Worm (Caenorhabditis elegans) whole organism, young adult: Measurements from ENCODE around the gene cuc-1.

ENCODE experiments used
- B0035.1 ChIP-seq: sonication (generic microtip); optimal IDR thresholded peaks from 2 replicates; lab custom pipeline; 2016; ENCODE audit warnings: missing genetic modification characterization, mild to moderate bottlenecking, missing compliant biosample characterization, missing genotype, missing genetic modification reagents
- F22D6.2 ChIP-seq: sonication (generic microtip); optimal IDR thresholded peaks from 2 replicates; lab custom pipeline; 2016; ENCODE audit warnings: mild to moderate bottlenecking, missing genetic modification characterization, missing compliant biosample characterization
- F33H1.4 ChIP-seq: fragments of 200-800 bp; sonication (Bioruptor generic); IDR thresholded peaks from 2 replicates; pipeline ENCODE4 v1.3.6; 2022; ENCODE audit warnings: missing genetic modification reagents, missing genetic modification characterization, missing compliant biosample characterization
- F37B4.10 ChIP-seq: fragments of 200-800 bp; sonication (Bioruptor generic); IDR thresholded peaks from 2 replicates; pipeline ENCODE4 v1.3.6; 2022; ENCODE audit warnings: missing genetic modification characterization, missing compliant biosample characterization
- F39B2.1 ChIP-seq: fragments of 200-800 bp; sonication (Bioruptor generic); IDR thresholded peaks from 2 replicates; pipeline ENCODE4 v1.3.6; 2022; ENCODE audit warnings: missing genetic modification reagents, missing genetic modification characterization, missing compliant biosample characterization
- F55B11.4 ChIP-seq: sonication (generic microtip); optimal IDR thresholded peaks from 2 replicates; lab custom pipeline; 2016; ENCODE audit warnings: missing compliant biosample characterization, missing genetic modification characterization, borderline replicate concordance; ENCODE audit not compliant: insufficient read depth
- K12H6.12 ChIP-seq: fragments of 200-800 bp; sonication (Bioruptor generic); optimal IDR thresholded peaks from 2 replicates; lab custom pipeline; 2018; ENCODE audit warnings: mild to moderate bottlenecking, missing genetic modification characterization, missing compliant biosample characterization
- Y56A3A.18 ChIP-seq: fragments of 200-800 bp; sonication (Bioruptor generic); IDR thresholded peaks from 2 replicates; pipeline ENCODE4 v1.3.6; 2022; ENCODE audit warnings: missing genetic modification reagents, missing genetic modification characterization, missing compliant biosample characterization
- Y95B8A.8 ChIP-seq: fragments of 200-800 bp; sonication (Bioruptor generic); IDR thresholded peaks from 2 replicates; pipeline ENCODE4 v1.3.6; 2022; ENCODE audit warnings: missing genetic modification reagents, missing genetic modification characterization, missing compliant biosample characterization
- ZK185.1 ChIP-seq: sonication (generic microtip); optimal IDR thresholded peaks from 2 replicates; lab custom pipeline; 2016; ENCODE audit warnings: mild to moderate bottlenecking, missing genetic modification characterization, missing compliant biosample characterization; ENCODE audit not compliant: poor library complexity, severe bottlenecking
- akir-1 ChIP-seq: fragments of 200-800 bp; sonication (Bioruptor generic); optimal IDR thresholded peaks from 2 replicates; lab custom pipeline; 2018; ENCODE audit warnings: mild to moderate bottlenecking, missing genetic modification characterization, moderate library complexity, missing compliant biosample characterization
- attf-5 ChIP-seq: fragments of 200-800 bp; sonication (Bioruptor generic); optimal IDR thresholded peaks from 2 replicates; lab custom pipeline; 2018; ENCODE audit warnings: mild to moderate bottlenecking, missing genetic modification characterization, missing compliant biosample characterization
- bed-1 ChIP-seq: fragments of 200-800 bp; sonication (Bioruptor generic); IDR thresholded peaks from 2 replicates; pipeline ENCODE4 v1.3.6; 2022; ENCODE audit warnings: missing genetic modification reagents, missing genetic modification characterization, missing compliant biosample characterization
- ccch-3 ChIP-seq: fragments of 200-800 bp; sonication (Bioruptor generic); optimal IDR thresholded peaks from 2 replicates; lab custom pipeline; 2018; ENCODE audit warnings: mild to moderate bottlenecking, missing genetic modification characterization, missing compliant biosample characterization
- ceh-100 ChIP-seq: fragments of 200-800 bp; sonication (Bioruptor generic); IDR thresholded peaks from 2 replicates; pipeline ENCODE4 v1.3.6; 2022; ENCODE audit warnings: missing genetic modification reagents, missing genetic modification characterization, missing compliant biosample characterization
- ceh-40 ChIP-seq: fragments of 200-800 bp; sonication (Bioruptor generic); IDR thresholded peaks from 2 replicates; pipeline ENCODE4 v1.3.6; 2022; ENCODE audit warnings: missing genetic modification characterization, missing compliant biosample characterization
- ceh-91 ChIP-seq: fragments of 200-800 bp; sonication (Bioruptor generic); IDR thresholded peaks from 2 replicates; pipeline ENCODE4 v1.3.6; 2022; ENCODE audit warnings: missing genetic modification reagents, missing genetic modification characterization, missing compliant biosample characterization
- egl-18 ChIP-seq: fragments of 200-800 bp; sonication (Bioruptor generic); IDR thresholded peaks from 2 replicates; pipeline ENCODE4 v1.3.6; 2022; ENCODE audit warnings: missing genetic modification reagents, missing genetic modification characterization, missing compliant biosample characterization
- egl-44 ChIP-seq: fragments of 200-800 bp; sonication (Bioruptor generic); IDR thresholded peaks from 2 replicates; pipeline ENCODE4 v1.3.6; 2022; ENCODE audit warnings: missing genetic modification reagents, missing genetic modification characterization, missing compliant biosample characterization
- egrh-3 ChIP-seq: fragments of 200-800 bp; sonication (Bioruptor generic); IDR thresholded peaks from 2 replicates; pipeline ENCODE4 v1.3.6; 2022; ENCODE audit warnings: missing genetic modification reagents, missing genetic modification characterization, missing compliant biosample characterization
- ets-4 ChIP-seq: fragments of 200-800 bp; sonication (Bioruptor generic); optimal IDR thresholded peaks from 2 replicates; lab custom pipeline; 2018; ENCODE audit warnings: mild to moderate bottlenecking, missing genetic modification characterization, missing compliant biosample characterization
- fkh-3 ChIP-seq: sonication (generic microtip); optimal IDR thresholded peaks from 2 replicates; lab custom pipeline; 2016; ENCODE audit warnings: mild to moderate bottlenecking, missing genetic modification characterization, missing compliant biosample characterization
- hlh-26 ChIP-seq: fragments of 200-800 bp; sonication (Bioruptor generic); conservative IDR thresholded peaks from 2 replicates; pipeline ENCODE4 v1.3.6; 2022; ENCODE audit warnings: missing genetic modification reagents, missing genetic modification characterization, missing compliant biosample characterization
- lag-1 ChIP-seq: fragments of 200-800 bp; sonication (Bioruptor generic); IDR thresholded peaks from 2 replicates; pipeline ENCODE4 v1.3.6; 2022; ENCODE audit warnings: missing genetic modification reagents, missing genetic modification characterization, missing compliant biosample characterization
- let-607 ChIP-seq, 2 experiments: fragments of 200-800 bp in 1 of 2; sonication (Bioruptor generic) in 1 of 2; sonication (generic microtip) in 1 of 2; optimal IDR thresholded peaks; 2 replicates each; lab custom pipeline; 2016 to 2018; ENCODE audit warnings: mild to moderate bottlenecking in 2 of 2, missing compliant biosample characterization in 2 of 2, missing genetic modification characterization in 2 of 2, moderate library complexity in 2 of 2, missing genotype in 1 of 2
- lin-35 ChIP-seq, 3 experiments: fragments of 150-350 bp in 2 of 3; sonication (generic microtip) in 1 of 3; optimal IDR thresholded peaks; 2 replicates each; lab custom pipeline; 2014 to 2018; ENCODE audit warnings: missing biosample characterization in 3 of 3, missing genetic modification characterization in 3 of 3, missing genetic modification reagents in 3 of 3
- lin-40 ChIP-seq: sonication (generic microtip); optimal IDR thresholded peaks from 2 replicates; lab custom pipeline; 2016; ENCODE audit warnings: missing genetic modification characterization, mild to moderate bottlenecking, missing compliant biosample characterization, missing genotype, missing genetic modification reagents
- madf-10 ChIP-seq: sonication (generic microtip); optimal IDR thresholded peaks from 2 replicates; lab custom pipeline; 2016; ENCODE audit warnings: mild to moderate bottlenecking, missing genetic modification characterization, missing compliant biosample characterization
- madf-3 ChIP-seq: fragments of 200-800 bp; sonication (Bioruptor generic); IDR thresholded peaks from 2 replicates; pipeline ENCODE4 v1.3.6; 2022; ENCODE audit warnings: missing genetic modification reagents, missing genetic modification characterization, missing compliant biosample characterization
- mxl-1 ChIP-seq: sonication (generic microtip); optimal IDR thresholded peaks from 2 replicates; lab custom pipeline; 2016; ENCODE audit warnings: missing genetic modification characterization, missing compliant biosample characterization
- nfyb-1 ChIP-seq: fragments of 200-800 bp; sonication (Bioruptor generic); IDR thresholded peaks from 2 replicates; pipeline ENCODE4 v1.3.6; 2022; ENCODE audit warnings: missing genetic modification reagents, missing genetic modification characterization, missing compliant biosample characterization
- nhr-80 ChIP-seq: sonication (generic microtip); optimal IDR thresholded peaks from 2 replicates; lab custom pipeline; 2016; ENCODE audit warnings: missing genetic modification characterization, missing compliant biosample characterization
- repo-1 ChIP-seq: sonication (generic microtip); optimal IDR thresholded peaks from 2 replicates; lab custom pipeline; 2017; ENCODE audit warnings: mild to moderate bottlenecking, missing genetic modification characterization, missing compliant biosample characterization
- sdz-38 ChIP-seq: sonication (generic microtip); optimal IDR thresholded peaks from 2 replicates; lab custom pipeline; 2016; ENCODE audit warnings: missing genotype, missing genetic modification characterization, missing compliant biosample characterization
- sea-2 ChIP-seq: fragments of 200-800 bp; sonication (Bioruptor generic); IDR thresholded peaks from 2 replicates; pipeline ENCODE4 v1.3.6; 2022; ENCODE audit warnings: missing genetic modification characterization, missing compliant biosample characterization
- snpc-1.1 ChIP-seq: sonication (generic microtip); optimal IDR thresholded peaks from 2 replicates; lab custom pipeline; 2017; ENCODE audit warnings: missing genetic modification characterization, mild to moderate bottlenecking, missing compliant biosample characterization, antibody characterized with exemption, moderate library complexity, missing genotype, missing genetic modification reagents; ENCODE audit not compliant: insufficient read depth
- snpc-1.3 ChIP-seq: sonication (generic microtip); optimal IDR thresholded peaks from 2 replicates; lab custom pipeline; 2017; ENCODE audit warnings: missing genetic modification characterization, mild to moderate bottlenecking, missing compliant biosample characterization, antibody characterized with exemption, moderate library complexity, missing genotype, missing genetic modification reagents; ENCODE audit not compliant: insufficient read depth
- snpc-4 ChIP-seq, 5 experiments: fragments of 150-350 bp in 1 of 5; sonication (generic microtip) in 4 of 5; optimal IDR thresholded peaks; 2 replicates each; lab custom pipeline; 2014 to 2018; ENCODE audit warnings: missing genetic modification characterization in 5 of 5, missing biosample characterization in 3 of 5, antibody characterized with exemption in 2 of 5, mild to moderate bottlenecking in 2 of 5, missing compliant biosample characterization in 2 of 5, missing genotype in 2 of 5, moderate library complexity in 2 of 5, missing genetic modification reagents in 1 of 5
- sptf-2 ChIP-seq: fragments of 200-800 bp; sonication (Bioruptor generic); optimal IDR thresholded peaks from 2 replicates; lab custom pipeline; 2018; ENCODE audit warnings: mild to moderate bottlenecking, missing genetic modification characterization, missing compliant biosample characterization
- tbp1 ChIP-seq: fragments of 200-800 bp; sonication (Bioruptor generic); optimal IDR thresholded peaks from 2 replicates; lab custom pipeline; 2018; ENCODE audit warnings: mild to moderate bottlenecking, missing genetic modification characterization, missing compliant biosample characterization
- tlf-1 ChIP-seq: fragments of 200-800 bp; sonication (Bioruptor generic); optimal IDR thresholded peaks from 2 replicates; lab custom pipeline; 2018; ENCODE audit warnings: mild to moderate bottlenecking, missing genetic modification characterization, missing compliant biosample characterization

Gene cuc-1

ce11 chrIII:7860885-7861284 is at the start of gene cuc-1:
Gene cuc-1 (minus strand): TSS chrIII:7860985.
- TF ChIP-seq nhr-80 (tag; lab: Kevin White, UChicago) (peak; percentile 48), tbp1 (GFP tag; lab: Kevin White, UChicago) (no peak), lag-1 (GFP tag; lab: Robert Waterston, UW) (no peak), egl-18 (no peak), sptf-2 (GFP tag; lab: Kevin White, UChicago) (no peak)

ce11 chrIII:7909263-7909662 is 48.5 kb upstream of the cuc-1 start, which contains the start of gene ZK688.1:
Gene ZK688.1 (plus strand): TSS chrIII:7909563.
- TF ChIP-seq egrh-3 (GFP tag; lab: Robert Waterston, UW), result no peak
- no peak for TF ChIP-seq ceh-40 (GFP tag; lab: Robert Waterston, UW)
- no peak for TF ChIP-seq fkh-3 (tag; lab: Kevin White, UChicago)
- TF ChIP-seq bed-1 (GFP tag; lab: Robert Waterston, UW), result no peak

- no peak for TF ChIP-seq lin-40 (tag; lab: Kevin White, UChicago)
- no peak for TF ChIP-seq snpc-1.3
- TF ChIP-seq F55B11.4 (tag; lab: Kevin White, UChicago), result no peak
- TF ChIP-seq egrh-3 (GFP tag; lab: Robert Waterston, UW), result no peak
- TF ChIP-seq ccch-3, result no peak
- TF ChIP-seq ets-4 (GFP tag; lab: Kevin White, UChicago), result no peak
- no peak for TF ChIP-seq ceh-91
- TF ChIP-seq madf-3 (GFP tag; lab: Robert Waterston, UW), result no peak
- TF ChIP-seq ZK185.1 (tag; lab: Kevin White, UChicago), result no peak
- TF ChIP-seq F22D6.2 (tag; lab: Kevin White, UChicago), result no peak
- no peak for TF ChIP-seq sea-2 (GFP tag; lab: Robert Waterston, UW)
- no peak for TF ChIP-seq madf-10
- TF ChIP-seq F33H1.4 (GFP tag; lab: Robert Waterston, UW), result no peak
- TF ChIP-seq hlh-26 (GFP tag; lab: Robert Waterston, UW), result no peak
- no peak for TF ChIP-seq F39B2.1 (GFP tag; lab: Robert Waterston, UW)
- no peak for TF ChIP-seq ceh-100 (GFP tag; lab: Robert Waterston, UW)
- no peak for TF ChIP-seq K12H6.12
Observed at ce11 chrIII:7907515-7907914, 46.7 kb upstream of the cuc-1 start, which contains the start of gene pcp-5. Gene pcp-5 (minus strand): TSS chrIII:7907615.

- no peak for TF ChIP-seq ets-4 (GFP tag; lab: Kevin White, UChicago)
- no peak for TF ChIP-seq tlf-1 (GFP tag; lab: Kevin White, UChicago)
- no peak for TF ChIP-seq akir-1 (GFP tag; lab: Kevin White, UChicago)
Observed at ce11 chrIII:7903427-7903826, 42.6 kb upstream of the cuc-1 start.

DNA sequence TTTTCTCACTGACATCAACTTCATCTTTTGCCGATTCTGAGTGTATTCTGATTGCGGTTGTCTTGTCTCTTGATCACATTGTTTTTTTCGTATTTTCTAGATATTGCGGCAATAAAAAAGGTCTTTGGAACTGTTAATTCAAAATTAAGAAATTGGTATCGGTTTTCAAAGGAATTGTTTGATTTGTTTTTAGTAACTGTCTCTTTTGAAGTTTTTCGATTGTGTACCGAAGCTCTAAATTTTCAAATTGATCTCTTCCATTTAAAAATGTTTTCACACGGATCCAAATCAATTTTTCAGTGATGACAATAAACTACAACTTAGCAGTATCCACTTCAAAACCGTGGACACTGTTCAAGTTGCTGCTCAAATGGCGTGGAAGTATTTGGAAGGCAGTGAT is 39.9 kb upstream of the cuc-1 start, which contains the start of gene best-24:
best-24 (plus strand) TSS at position 301 of the 400 bp plus-strand sequence.
- TF ChIP-seq ceh-100 (GFP tag; lab: Robert Waterston, UW) (no peak), sdz-38 (tag; lab: Kevin White, UChicago) (no peak), let-607 (tag; optimal IDR thresholded peaks at IDR 0.05; lab: Kevin White, UChicago) (no peak), nhr-80 (tag; lab: Kevin White, UChicago) (no peak), F37B4.10 (GFP tag; lab: Robert Waterston, UW) (no peak), snpc-4 (GFP tag; optimal IDR thresholded peaks at IDR 0.05; lab: Kevin White, UChicago) (no peak), snpc-4 (tag; optimal IDR thresholded peaks at IDR 0.05; lab: Kevin White, UChicago) (no peak), Y95B8A.8 (GFP tag; lab: Robert Waterston, UW) (no peak), tlf-1 (GFP tag; lab: Kevin White, UChicago) (no peak), snpc-1.1 (tag; lab: Kevin White, UChicago) (no peak), mxl-1 (tag; lab: Kevin White, UChicago) (no peak), ceh-91 (no peak), repo-1 (tag; lab: Kevin White, UChicago) (no peak), ZK185.1 (tag; lab: Kevin White, UChicago) (no peak), Y56A3A.18 (GFP tag; lab: Robert Waterston, UW) (no peak), nfyb-1 (GFP tag; lab: Robert Waterston, UW) (no peak), egl-44 (no peak), lin-35 (GFP tag; optimal IDR thresholded peaks at IDR 0.05; lab: Kevin White, UChicago) (no peak), attf-5 (GFP tag; lab: Kevin White, UChicago) (no peak), B0035.1 (tag; lab: Kevin White, UChicago) (no peak)
